Fruit fly (Drosophila melanogaster) whole organism, wandering third instar larva: ENCODE measurements around the gene CG15385.

Experiments
- CrebA ChIP-seq: fragments of 200-800 bp; sonication (Bioruptor generic); optimal IDR thresholded peaks from 2 replicates; lab custom pipeline; 2016; ENCODE audit warnings: missing biosample characterization, mild to moderate bottlenecking, missing genetic modification characterization, borderline replicate concordance
- Dfd ChIP-seq: fragments of >200 bp; optimal IDR thresholded peaks from 2 replicates; lab custom pipeline; 2017; ENCODE audit warnings: missing biosample characterization, missing genetic modification characterization
- GATAd ChIP-seq: sonication (Bioruptor generic); optimal IDR thresholded peaks from 2 replicates; lab custom pipeline; 2016; ENCODE audit warnings: missing biosample characterization, missing genetic modification characterization
- Hnf4 ChIP-seq: fragments of 200-800 bp; sonication (Bioruptor generic); optimal IDR thresholded peaks from 2 replicates; lab custom pipeline; 2016; ENCODE audit warnings: missing biosample characterization, mild to moderate bottlenecking, missing genetic modification characterization
- Hr83 ChIP-seq: fragments of 200-300 bp; sonication (Bioruptor generic); optimal IDR thresholded peaks from 2 replicates; lab custom pipeline; 2016; ENCODE audit warnings: missing biosample characterization, mild to moderate bottlenecking, missing genetic modification characterization, moderate library complexity; ENCODE audit not compliant: poor library complexity, severe bottlenecking
- OdsH ChIP-seq: fragments of 200-800 bp; sonication (Bioruptor generic); optimal IDR thresholded peaks from 2 replicates; lab custom pipeline; 2016; ENCODE audit warnings: missing biosample characterization, mild to moderate bottlenecking, missing genetic modification characterization
- Sp1 ChIP-seq: fragments of 200-800 bp; sonication (Bioruptor generic); optimal IDR thresholded peaks from 3 replicates; lab custom pipeline; 2019; ENCODE audit warnings: missing biosample characterization, mild to moderate bottlenecking, missing genetic modification characterization, moderate library complexity
- h ChIP-seq: fragments of 200-800 bp; sonication (Bioruptor generic); optimal IDR thresholded peaks from 3 replicates; lab custom pipeline; 2016; ENCODE audit warnings: missing biosample characterization, mild to moderate bottlenecking, missing genetic modification characterization
- lola ChIP-seq: fragments of >200 bp; optimal IDR thresholded peaks from 2 replicates; lab custom pipeline; 2017; ENCODE audit warnings: missing biosample characterization, missing genetic modification characterization
- pan ChIP-seq: fragments of >200 bp; optimal IDR thresholded peaks from 2 replicates; lab custom pipeline; 2017
- psq ChIP-seq: fragments of 200-800 bp; sonication (Bioruptor generic); optimal IDR thresholded peaks from 3 replicates; lab custom pipeline; 2017; ENCODE audit warnings: missing biosample characterization, mild to moderate bottlenecking, missing genetic modification characterization, moderate library complexity
- tai ChIP-seq: sonication (Bioruptor generic); optimal IDR thresholded peaks from 2 replicates; lab custom pipeline; 2016; ENCODE audit warnings: missing biosample characterization, missing genetic modification characterization
- woc ChIP-seq: sonication (Bioruptor generic); optimal IDR thresholded peaks from 2 replicates; lab custom pipeline; 2016; ENCODE audit warnings: missing biosample characterization, mild to moderate bottlenecking, missing genetic modification characterization

dm6 chr2L:2164520-2165237 lies 47.7 kb downstream of the CG15385 start:
- TF ChIP-seq OdsH (GFP tag; lab: Kevin White, UChicago) (peak; percentile 90), tai (GFP tag; lab: Kevin White, UChicago) (peak; percentile 88), Hnf4 (GFP tag; lab: Kevin White, UChicago) (peak; percentile 94), Sp1 (GFP tag; lab: Kevin White, UChicago) (peak; percentile 90), psq (GFP tag; lab: Kevin White, UChicago) (peak; percentile 98), Hr83 (peak; percentile 41), CrebA (GFP tag; lab: Kevin White, UChicago) (peak; percentile 68), pan (no peak), woc (peak; percentile 97), GATAd (no peak), Dfd (GFP tag; lab: Kevin White, UChicago) (peak; percentile 57), h (peak; percentile 97), lola (GFP tag; lab: Kevin White, UChicago) (no peak)
